Worm (Caenorhabditis elegans) whole organism, L4 larva: Measurements from ENCODE around the gene dmsr-5.
A peak's percentile ranks its signal among the peaks of the same experiment; 100 is the strongest.

Source experiments
- D1046.2 ChIP-seq: fragments of 200-800 bp; sonication (Bioruptor generic); IDR thresholded peaks from 2 replicates; pipeline ENCODE4 v1.3.6; 2022; ENCODE audit warnings: missing genetic modification characterization, missing compliant biosample characterization
- F44E2.7 ChIP-seq: fragments of 200-800 bp; sonication (Bioruptor generic); IDR thresholded peaks from 2 replicates; pipeline ENCODE4 v2.1.2; 2022; ENCODE audit warnings: missing genetic modification characterization, missing compliant biosample characterization
- R02D3.7 ChIP-seq: fragments of 150-350 bp; sonication (generic microtip); optimal IDR thresholded peaks from 3 replicates; lab custom pipeline; 2014; ENCODE audit warnings: missing biosample characterization, missing genetic modification characterization
- T20F7.1 ChIP-seq: fragments of 200-800 bp; sonication (Bioruptor generic); optimal IDR thresholded peaks from 2 replicates; lab custom pipeline; 2018; ENCODE audit warnings: mild to moderate bottlenecking, missing genetic modification characterization, missing compliant biosample characterization
- T26A8.4 ChIP-seq: fragments of 200-800 bp; sonication (Bioruptor generic); IDR thresholded peaks from 2 replicates; pipeline ENCODE4 v1.3.6; 2022; ENCODE audit warnings: missing genetic modification characterization, missing compliant biosample characterization
- Y75B8A.6 ChIP-seq: fragments of 200-800 bp; sonication (Bioruptor generic); IDR thresholded peaks from 2 replicates; pipeline ENCODE4 v1.3.6; 2022; ENCODE audit warnings: missing genetic modification reagents, missing genetic modification characterization, missing compliant biosample characterization
- aha-1 ChIP-seq: fragments of 150-350 bp; peaks from one replicate; lab custom pipeline; 2014; ENCODE audit warnings: missing biosample characterization, missing genetic modification characterization
- ama-1 ChIP-seq: fragments of 150-350 bp; optimal IDR thresholded peaks from 2 replicates; lab custom pipeline; 2014; ENCODE audit warnings: inconsistent platforms, mixed read lengths
- arid-1 ChIP-seq: fragments of 200-800 bp; sonication (Bioruptor generic); conservative IDR thresholded peaks from 2 replicates; pipeline ENCODE4 v1.3.6; 2022; ENCODE audit warnings: missing genetic modification reagents, missing genetic modification characterization, missing compliant biosample characterization
- ceh-20 ChIP-seq: fragments of 200-800 bp; sonication (Bioruptor generic); IDR thresholded peaks from 2 replicates; pipeline ENCODE4 v1.3.6; 2022; ENCODE audit warnings: missing genetic modification reagents, missing genetic modification characterization, missing compliant biosample characterization
- ceh-28 ChIP-seq: fragments of 150-350 bp; optimal IDR thresholded peaks from 2 replicates; lab custom pipeline; 2014; ENCODE audit warnings: missing biosample characterization, missing genetic modification reagents, missing genetic modification characterization
- ceh-32 ChIP-seq: sonication (generic microtip); optimal IDR thresholded peaks from 2 replicates; lab custom pipeline; 2016; ENCODE audit warnings: mild to moderate bottlenecking, missing genetic modification characterization, missing compliant biosample characterization; ENCODE audit not compliant: poor library complexity
- ces-1 ChIP-seq: fragments of 150-350 bp; sonication (generic microtip); optimal IDR thresholded peaks from 4 replicates; lab custom pipeline; 2014; ENCODE audit warnings: missing biosample characterization, missing genetic modification reagents, missing genetic modification characterization
- cey-2 ChIP-seq: sonication (generic microtip); optimal IDR thresholded peaks from 3 replicates; lab custom pipeline; 2017; ENCODE audit warnings: missing genetic modification characterization, mild to moderate bottlenecking, missing compliant biosample characterization, antibody characterized with exemption, borderline replicate concordance; ENCODE audit not compliant: insufficient read depth
- daf-12 ChIP-seq: fragments of 150-350 bp; optimal IDR thresholded peaks from 2 replicates; lab custom pipeline; 2014; ENCODE audit warnings: missing biosample characterization, missing genetic modification reagents, missing genetic modification characterization
- daf-19 ChIP-seq: fragments of 200-800 bp; sonication (Bioruptor generic); conservative IDR thresholded peaks from 2 replicates; pipeline ENCODE4 v1.3.6; 2022; ENCODE audit warnings: missing genetic modification characterization, missing compliant biosample characterization
- daf-8 ChIP-seq: fragments of 200-800 bp; sonication (Bioruptor generic); IDR thresholded peaks from 2 replicates; pipeline ENCODE4 v1.3.6; 2022; ENCODE audit warnings: missing genetic modification characterization, missing compliant biosample characterization
- dmd-6 ChIP-seq: fragments of 200-800 bp; sonication (Bioruptor generic); IDR thresholded peaks from 2 replicates; pipeline ENCODE4 v1.3.6; 2022; ENCODE audit warnings: missing genetic modification reagents, missing genetic modification characterization, missing compliant biosample characterization
- dmd-8 ChIP-seq: fragments of 200-800 bp; sonication (Bioruptor generic); IDR thresholded peaks from 2 replicates; pipeline ENCODE4 v1.3.6; 2022; ENCODE audit warnings: missing genetic modification characterization, missing compliant biosample characterization
- dmd-9 ChIP-seq: fragments of 200-800 bp; sonication (Bioruptor generic); IDR thresholded peaks from 2 replicates; pipeline ENCODE4 v1.3.6; 2022; ENCODE audit warnings: missing genetic modification reagents, missing genetic modification characterization, missing compliant biosample characterization
- duxl-1 ChIP-seq: sonication (generic microtip); optimal IDR thresholded peaks from 2 replicates; lab custom pipeline; 2016; ENCODE audit warnings: mild to moderate bottlenecking, missing genetic modification characterization, moderate library complexity, missing compliant biosample characterization; ENCODE audit not compliant: poor library complexity
- dve-1 ChIP-seq: sonication (generic microtip); optimal IDR thresholded peaks from 2 replicates; lab custom pipeline; 2017; ENCODE audit warnings: antibody characterized with exemption, mild to moderate bottlenecking, missing genetic modification characterization, missing compliant biosample characterization; ENCODE audit not compliant: insufficient read depth
- fkh-10 ChIP-seq: fragments of 150-350 bp; optimal IDR thresholded peaks from 2 replicates; lab custom pipeline; 2014; ENCODE audit warnings: missing biosample characterization, missing genetic modification reagents, missing genetic modification characterization
- gei-8 ChIP-seq: fragments of 200-800 bp; sonication (Bioruptor generic); optimal IDR thresholded peaks from 2 replicates; lab custom pipeline; 2018; ENCODE audit warnings: mild to moderate bottlenecking, missing genetic modification characterization, missing compliant biosample characterization
- hif-1 ChIP-seq, 2 experiments: sonication (generic microtip); optimal IDR thresholded peaks; 2 replicates each; lab custom pipeline; 2016 to 2017; ENCODE audit warnings: missing compliant biosample characterization in 2 of 2, missing genetic modification characterization in 2 of 2, missing genetic modification reagents in 2 of 2, missing genotype in 2 of 2, mild to moderate bottlenecking in 1 of 2
- hlh-11 ChIP-seq: fragments of 200-800 bp; sonication (Bioruptor generic); optimal IDR thresholded peaks from 2 replicates; lab custom pipeline; 2018; ENCODE audit warnings: mild to moderate bottlenecking, missing genetic modification characterization, missing compliant biosample characterization
- hlh-30 ChIP-seq: sonication (generic microtip); optimal IDR thresholded peaks from 2 replicates; lab custom pipeline; 2017; ENCODE audit warnings: antibody characterized with exemption, mild to moderate bottlenecking, missing genetic modification characterization, missing compliant biosample characterization; ENCODE audit not compliant: insufficient read depth
- hmg-1.1 ChIP-seq: fragments of 200-800 bp; sonication (Bioruptor generic); IDR thresholded peaks from 2 replicates; pipeline ENCODE4 v1.3.6; 2022; ENCODE audit warnings: missing genetic modification reagents, missing genetic modification characterization, missing compliant biosample characterization
- jun-1 ChIP-seq: fragments of 150-350 bp; optimal IDR thresholded peaks from 2 replicates; lab custom pipeline; 2014; ENCODE audit warnings: missing biosample characterization, missing genetic modification reagents, missing genetic modification characterization
- lin-1 ChIP-seq: fragments of 200-800 bp; sonication (Bioruptor generic); IDR thresholded peaks from 2 replicates; pipeline ENCODE4 v1.3.6; 2022; ENCODE audit warnings: missing genetic modification reagents, missing genetic modification characterization, missing compliant biosample characterization
- lin-38 ChIP-seq: fragments of 200-800 bp; sonication (Bioruptor generic); IDR thresholded peaks from 2 replicates; pipeline ENCODE4 v1.3.6; 2022; ENCODE audit warnings: missing genetic modification reagents, missing genetic modification characterization, missing compliant biosample characterization
- lir-3 ChIP-seq: sonication (generic microtip); optimal IDR thresholded peaks from 2 replicates; lab custom pipeline; 2016; ENCODE audit warnings: mild to moderate bottlenecking, missing genetic modification characterization, missing compliant biosample characterization
- mes-2 ChIP-seq: sonication (generic microtip); optimal IDR thresholded peaks from 2 replicates; lab custom pipeline; 2016; ENCODE audit warnings: missing genotype, mild to moderate bottlenecking, missing genetic modification characterization, missing compliant biosample characterization; ENCODE audit not compliant: poor library complexity, severe bottlenecking
- nhr-41 ChIP-seq: fragments of 200-800 bp; sonication (Bioruptor generic); IDR thresholded peaks from 2 replicates; pipeline ENCODE4 v1.3.6; 2022; ENCODE audit warnings: missing genetic modification reagents, missing genetic modification characterization, missing compliant biosample characterization
- nhr-42 ChIP-seq: fragments of 200-800 bp; sonication (Bioruptor generic); IDR thresholded peaks from 2 replicates; pipeline ENCODE4 v1.3.6; 2022; ENCODE audit warnings: missing genetic modification characterization, missing compliant biosample characterization
- nhr-48 ChIP-seq: sonication (generic microtip); optimal IDR thresholded peaks from 2 replicates; lab custom pipeline; 2016; ENCODE audit warnings: mild to moderate bottlenecking, missing genetic modification characterization, missing compliant biosample characterization
- nhr-6 ChIP-seq: fragments of 150-350 bp; optimal IDR thresholded peaks from 2 replicates; lab custom pipeline; 2014; ENCODE audit warnings: missing biosample characterization, missing genetic modification characterization
- pha-4 ChIP-seq, 2 experiments: fragments of 150-350 bp in 1 of 2; fragments of 200-800 bp in 1 of 2; sonication (Bioruptor generic) in 1 of 2; IDR thresholded peaks in 1 of 2; optimal IDR thresholded peaks in 1 of 2; 2 replicates each; pipeline versions ENCODE4 v1.3.6 to Lab custom; 2014 to 2022; ENCODE audit warnings: missing genetic modification characterization in 2 of 2, missing genetic modification reagents in 2 of 2, missing biosample characterization in 1 of 2, missing compliant biosample characterization in 1 of 2
- pqm-1 ChIP-seq: sonication (generic microtip); optimal IDR thresholded peaks from 2 replicates; lab custom pipeline; 2017; ENCODE audit warnings: missing biosample characterization, missing genetic modification characterization
- sdz-12 ChIP-seq: fragments of 200-800 bp; sonication (Bioruptor generic); optimal IDR thresholded peaks from 2 replicates; lab custom pipeline; 2018; ENCODE audit warnings: mild to moderate bottlenecking, missing genetic modification characterization, missing compliant biosample characterization
- spr-3 ChIP-seq: fragments of 200-800 bp; sonication (Bioruptor generic); optimal IDR thresholded peaks from 2 replicates; lab custom pipeline; 2018; ENCODE audit warnings: mild to moderate bottlenecking, missing genetic modification characterization, missing compliant biosample characterization
- tag-97 ChIP-seq: fragments of 200-800 bp; sonication (Bioruptor generic); IDR thresholded peaks from 2 replicates; pipeline ENCODE4 v1.3.6; 2022; ENCODE audit warnings: missing genetic modification characterization, missing compliant biosample characterization
- unc-130 ChIP-seq: sonication (generic microtip); optimal IDR thresholded peaks from 2 replicates; lab custom pipeline; 2016; ENCODE audit warnings: missing genetic modification reagents, missing genetic modification characterization, missing compliant biosample characterization
- unc-62 ChIP-seq, 3 experiments: fragments of 150-350 bp in 1 of 3; sonication (generic microtip); optimal IDR thresholded peaks in 2 of 3; peaks in 1 of 3; 1 replicate in 1 of 3; 2 replicates in 2 of 3; lab custom pipeline; 2014 to 2017; ENCODE audit warnings: missing biosample characterization in 3 of 3, missing genetic modification characterization in 3 of 3, missing genetic modification reagents in 3 of 3, missing genotype in 1 of 3
- zip-11 ChIP-seq: fragments of 200-800 bp; sonication (Bioruptor generic); IDR thresholded peaks from 2 replicates; pipeline ENCODE4 v1.3.6; 2022; ENCODE audit warnings: missing genetic modification characterization, missing compliant biosample characterization
- ztf-7 ChIP-seq: fragments of 150-350 bp; optimal IDR thresholded peaks from 2 replicates; lab custom pipeline; 2014; ENCODE audit warnings: missing biosample characterization, missing genetic modification characterization

The dmsr-5 gene

ce11 chrIII:10989491-10990032 lies 5.5 kb downstream of the dmsr-5 start (continued):
- peak; percentile 96 for TF ChIP-seq Y75B8A.6 (GFP tag; lab: Robert Waterston, UW)
- peak; percentile 93 for TF ChIP-seq arid-1
- peak; percentile 37 for TF ChIP-seq ceh-28 (tag; lab: Kevin White, UChicago)
- TF ChIP-seq gei-8 (GFP tag; lab: Kevin White, UChicago): peak; percentile 96
- TF ChIP-seq unc-130 (GFP tag; lab: Kevin White, UChicago): peak; percentile 86
- TF ChIP-seq unc-62 (GFP tag; optimal IDR thresholded peaks at IDR 0.05 in 1 of 2; lab: Kevin White, UChicago): peak in 1 of 2 experiments; percentile 100
- TF ChIP-seq unc-62 (tag; optimal IDR thresholded peaks at IDR 0.05; lab: Kevin White, UChicago): peak; percentile 59
- peak; percentile 87 for TF ChIP-seq nhr-48 (tag; lab: Kevin White, UChicago)
- TF ChIP-seq dmd-9 (GFP tag; lab: Robert Waterston, UW): peak; percentile 94
- TF ChIP-seq pqm-1 (tag; lab: Kevin White, UChicago): peak; percentile 34
- peak; percentile 75 to 77 for TF ChIP-seq hif-1 (tag; optimal IDR thresholded peaks at IDR 0.05; lab: Kevin White, UChicago)
- peak; percentile 85 for TF ChIP-seq T20F7.1 (GFP tag; lab: Kevin White, UChicago)
- peak; percentile 97 for TF ChIP-seq F44E2.7
- TF ChIP-seq ceh-20 (GFP tag; lab: Robert Waterston, UW): peak; percentile 97
- TF ChIP-seq mes-2: peak; percentile 96
- TF ChIP-seq tag-97 (GFP tag; lab: Robert Waterston, UW): peak; percentile 85; the same call in 1 of the 2 replicates
- peak; percentile 84 for TF ChIP-seq fkh-10 (GFP tag; lab: Kevin White, UChicago)
- TF ChIP-seq spr-3 (GFP tag; lab: Kevin White, UChicago): peak; percentile 96
- TF ChIP-seq ztf-7 (tag; lab: Kevin White, UChicago): peak; percentile 93
- TF ChIP-seq jun-1: peak; percentile 94
- peak; percentile 90 for TF ChIP-seq lir-3 (tag; lab: Kevin White, UChicago)
- peak; percentile 96 for TF ChIP-seq dmd-8
- peak; percentile 80 for TF ChIP-seq ceh-32 (tag; lab: Kevin White, UChicago)

- TF ChIP-seq nhr-42 (no peak), D1046.2 (GFP tag; lab: Robert Waterston, UW) (no peak), daf-12 (tag; lab: Kevin White, UChicago) (no peak), cey-2 (tag; lab: Kevin White, UChicago) (no peak), hmg-1.1 (GFP tag; lab: Robert Waterston, UW) (no peak), aha-1 (tag; lab: Kevin White, UChicago) (peak; percentile 71), zip-11 (GFP tag; lab: Robert Waterston, UW) (no peak), ces-1 (GFP tag; lab: Kevin White, UChicago) (no peak), ztf-7 (tag; lab: Kevin White, UChicago) (no peak), lin-38 (GFP tag; lab: Robert Waterston, UW) (0 out of 2 replicates have a peak, but pooled peaks have one; percentile 16), hlh-30 (no peak), daf-8 (GFP tag; lab: Robert Waterston, UW) (0 out of 2 replicates have a peak, but pooled peaks have one; percentile 25), ama-1 (lab: Kevin White, UChicago) (peak; percentile 88), unc-130 (GFP tag; lab: Kevin White, UChicago) (no peak), T26A8.4 (GFP tag; lab: Robert Waterston, UW) (0 out of 2 replicates have a peak, but pooled peaks have one; percentile 11), nhr-41 (GFP tag; lab: Robert Waterston, UW) (no peak), pha-4 (GFP tag; IDR thresholded peaks at IDR 0.05; lab: Robert Waterston, UW) (no peak), pha-4 (tag; optimal IDR thresholded peaks at IDR 0.05; lab: Kevin White, UChicago) (no peak), lin-1 (GFP tag; lab: Robert Waterston, UW) (no peak), hlh-11 (peak; percentile 3), unc-62 (GFP tag; optimal IDR thresholded peaks at IDR 0.05 in 1 of 2; lab: Kevin White, UChicago) (peak in 1 of 2 experiments; percentile 56), unc-62 (tag; optimal IDR thresholded peaks at IDR 0.05; lab: Kevin White, UChicago) (no peak), dmd-6 (GFP tag; lab: Robert Waterston, UW) (no peak), nhr-6 (no peak), sdz-12 (GFP tag; lab: Kevin White, UChicago) (no peak), daf-19 (GFP tag; lab: Robert Waterston, UW) (no peak), duxl-1 (tag; lab: Kevin White, UChicago) (no peak), R02D3.7 (no peak), dve-1 (tag; lab: Kevin White, UChicago) (no peak)
Observed at ce11 chrIII:10987561-10988184, 7.4 kb downstream of the dmsr-5 start, which contains the start of gene col-94. Gene col-94, minus strand, starts transcription at chrIII:10987873.
